Worm (Caenorhabditis elegans) whole organism, mixed stage, embryonic: Measurements from ENCODE around the gene cutl-23.

ENCODE experiments used
- M03D4.4 ChIP-seq: sonication (generic microtip); optimal IDR thresholded peaks from 2 replicates; lab custom pipeline; 2017; ENCODE audit warnings: mild to moderate bottlenecking, missing genetic modification characterization, missing compliant biosample characterization
- bed-3 ChIP-seq: fragments of 200-800 bp; sonication (Bioruptor generic); optimal IDR thresholded peaks from 3 replicates; lab custom pipeline; 2018; ENCODE audit warnings: mild to moderate bottlenecking, missing genetic modification characterization, moderate library complexity, missing compliant biosample characterization
- blmp-1 ChIP-seq: fragments of 150-350 bp; optimal IDR thresholded peaks from 2 replicates; lab custom pipeline; 2014; ENCODE audit warnings: missing biosample characterization, missing genetic modification characterization
- ceh-39 ChIP-seq: fragments of 150-350 bp; optimal IDR thresholded peaks from 2 replicates; lab custom pipeline; 2014; ENCODE audit warnings: missing biosample characterization, missing genetic modification characterization
- ceh-43 ChIP-seq: fragments of 200-800 bp; sonication (Bioruptor generic); optimal IDR thresholded peaks from 2 replicates; lab custom pipeline; 2018; ENCODE audit warnings: mild to moderate bottlenecking, missing genetic modification characterization, moderate library complexity, missing compliant biosample characterization
- ceh-83 ChIP-seq: fragments of 200-800 bp; sonication (Bioruptor generic); optimal IDR thresholded peaks from 2 replicates; lab custom pipeline; 2018; ENCODE audit warnings: mild to moderate bottlenecking, missing genetic modification characterization, missing compliant biosample characterization
- ces-1 ChIP-seq: fragments of 150-350 bp; optimal IDR thresholded peaks from 2 replicates; lab custom pipeline; 2014; ENCODE audit warnings: missing biosample characterization, missing genetic modification reagents, missing genetic modification characterization
- cnd-1 ChIP-seq: fragments of 200-800 bp; sonication (Bioruptor generic); optimal IDR thresholded peaks from 2 replicates; lab custom pipeline; 2018; ENCODE audit warnings: mild to moderate bottlenecking, missing genetic modification characterization, missing compliant biosample characterization
- drap-1 ChIP-seq: fragments of 200-800 bp; sonication (Bioruptor generic); optimal IDR thresholded peaks from 3 replicates; lab custom pipeline; 2018; ENCODE audit warnings: mild to moderate bottlenecking, missing genetic modification characterization, missing compliant biosample characterization
- elt-1 ChIP-seq: sonication (generic microtip); optimal IDR thresholded peaks from 2 replicates; lab custom pipeline; 2017; ENCODE audit warnings: missing genetic modification characterization, mild to moderate bottlenecking, missing compliant biosample characterization, antibody characterized with exemption, moderate library complexity, borderline replicate concordance; ENCODE audit not compliant: insufficient read depth
- elt-3 ChIP-seq: fragments of 150-350 bp; optimal IDR thresholded peaks from 2 replicates; lab custom pipeline; 2014; ENCODE audit warnings: missing biosample characterization, missing genetic modification characterization
- flh-1 ChIP-seq: fragments of 200-800 bp; sonication (Bioruptor generic); optimal IDR thresholded peaks from 2 replicates; lab custom pipeline; 2018; ENCODE audit warnings: mild to moderate bottlenecking, missing genetic modification characterization, moderate library complexity, missing compliant biosample characterization
- ham-2 ChIP-seq: fragments of 200-800 bp; sonication (Bioruptor generic); optimal IDR thresholded peaks from 2 replicates; lab custom pipeline; 2018; ENCODE audit warnings: mild to moderate bottlenecking, missing genetic modification characterization, missing compliant biosample characterization
- hlh-1 ChIP-seq: fragments of 150-350 bp; optimal IDR thresholded peaks from 2 replicates; lab custom pipeline; 2014; ENCODE audit warnings: missing biosample characterization, missing genetic modification reagents, missing genetic modification characterization
- lin-13 ChIP-seq: fragments of 150-350 bp; optimal IDR thresholded peaks from 2 replicates; lab custom pipeline; 2014; ENCODE audit warnings: missing biosample characterization, missing genetic modification characterization
- lin-32 ChIP-seq: fragments of 200-800 bp; sonication (Bioruptor generic); optimal IDR thresholded peaks from 2 replicates; lab custom pipeline; 2018; ENCODE audit warnings: mild to moderate bottlenecking, missing genetic modification characterization, missing compliant biosample characterization
- lsy-2 ChIP-seq: fragments of 150-350 bp; optimal IDR thresholded peaks from 2 replicates; lab custom pipeline; 2014; ENCODE audit warnings: missing biosample characterization, missing genetic modification characterization
- mab-5 ChIP-seq: fragments of 150-350 bp; optimal IDR thresholded peaks from 2 replicates; lab custom pipeline; 2014; ENCODE audit warnings: missing biosample characterization, missing genetic modification characterization
- mep-1 ChIP-seq: fragments of 150-350 bp; optimal IDR thresholded peaks from 2 replicates; lab custom pipeline; 2017; ENCODE audit warnings: missing biosample characterization, missing genetic modification reagents, missing genetic modification characterization, inconsistent platforms
- mls-2 ChIP-seq: sonication (generic microtip); optimal IDR thresholded peaks from 2 replicates; lab custom pipeline; 2016; ENCODE audit warnings: mild to moderate bottlenecking, missing genetic modification characterization, moderate library complexity, missing compliant biosample characterization
- nhr-12 ChIP-seq: fragments of 150-350 bp; optimal IDR thresholded peaks from 2 replicates; lab custom pipeline; 2014; ENCODE audit warnings: missing biosample characterization, missing genetic modification characterization
- nhr-2 ChIP-seq: fragments of 150-350 bp; optimal IDR thresholded peaks from 2 replicates; lab custom pipeline; 2014; ENCODE audit warnings: missing biosample characterization, missing genetic modification characterization
- nhr-237 ChIP-seq: fragments of 150-350 bp; optimal IDR thresholded peaks from 2 replicates; lab custom pipeline; 2014; ENCODE audit warnings: missing biosample characterization, missing genetic modification characterization
- nhr-28 ChIP-seq: fragments of 150-350 bp; optimal IDR thresholded peaks from 2 replicates; lab custom pipeline; 2014; ENCODE audit warnings: missing biosample characterization, missing genetic modification characterization
- nhr-76 ChIP-seq: sonication (generic microtip); optimal IDR thresholded peaks from 2 replicates; lab custom pipeline; 2017; ENCODE audit warnings: missing biosample characterization, missing genetic modification characterization
- pha-4 ChIP-seq: fragments of 150-350 bp; optimal IDR thresholded peaks from 2 replicates; lab custom pipeline; 2018; ENCODE audit warnings: missing biosample characterization, missing genetic modification reagents, missing genetic modification characterization
- snpc-4 ChIP-seq: fragments of 150-350 bp; optimal IDR thresholded peaks from 2 replicates; lab custom pipeline; 2014; ENCODE audit warnings: missing biosample characterization, missing genetic modification characterization
- sptf-1 ChIP-seq: sonication (generic microtip); optimal IDR thresholded peaks from 2 replicates; lab custom pipeline; 2017; ENCODE audit warnings: mild to moderate bottlenecking, missing genetic modification characterization, moderate library complexity, missing compliant biosample characterization
- tbx-8 ChIP-seq: fragments of 200-800 bp; sonication (Bioruptor generic); optimal IDR thresholded peaks from 2 replicates; lab custom pipeline; 2018; ENCODE audit warnings: mild to moderate bottlenecking, missing genetic modification characterization, moderate library complexity, missing compliant biosample characterization
- unc-120 ChIP-seq: sonication (generic microtip); optimal IDR thresholded peaks from 2 replicates; lab custom pipeline; 2017; ENCODE audit warnings: missing genetic modification characterization, missing compliant biosample characterization; ENCODE audit not compliant: poor library complexity, severe bottlenecking
- unc-39 ChIP-seq: fragments of 150-350 bp; optimal IDR thresholded peaks from 2 replicates; lab custom pipeline; 2014; ENCODE audit warnings: missing biosample characterization, missing genetic modification characterization
- unc-62 ChIP-seq: fragments of 150-350 bp; optimal IDR thresholded peaks from 2 replicates; lab custom pipeline; 2014; ENCODE audit warnings: missing biosample characterization, missing genetic modification reagents, missing genetic modification characterization
- zip-8 ChIP-seq: fragments of 150-350 bp; optimal IDR thresholded peaks from 2 replicates; lab custom pipeline; 2014; ENCODE audit warnings: missing biosample characterization, missing genetic modification characterization
- ztf-11 ChIP-seq: fragments of 150-350 bp; optimal IDR thresholded peaks from 2 replicates; lab custom pipeline; 2014; ENCODE audit warnings: missing biosample characterization, missing genetic modification characterization

The cutl-23 gene

DNA sequence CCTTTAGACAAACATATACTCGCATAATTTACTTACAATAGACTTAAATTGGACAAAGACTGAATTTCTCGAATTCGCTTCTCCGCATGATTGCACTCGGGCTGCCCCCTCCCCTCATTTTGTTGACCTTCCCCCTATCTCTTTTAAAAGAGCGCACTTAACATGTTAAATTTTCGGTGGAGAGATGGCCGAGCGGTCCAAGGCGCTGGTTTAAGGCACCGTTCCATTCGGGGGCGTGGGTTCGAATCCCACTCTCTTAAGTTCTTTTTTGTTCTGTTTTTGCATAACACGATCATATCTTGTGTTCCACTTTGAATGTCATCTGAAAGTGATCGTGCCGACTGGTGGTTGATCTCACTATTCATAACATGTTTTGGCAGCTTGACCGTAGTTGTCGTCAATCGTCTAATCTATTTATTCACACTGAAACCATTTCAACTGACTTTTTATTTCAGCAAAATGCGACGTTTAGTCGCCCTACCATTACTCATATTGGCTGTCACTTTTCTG, at the start of gene cutl-23:
Gene cutl-23 (plus strand): TSS at position 460 of the 510 bp plus-strand sequence.
- TF ChIP-seq bed-3 (peak; percentile 43), unc-120 (tag; lab: Kevin White, UChicago) (peak; percentile 71), blmp-1 (tag; lab: Kevin White, UChicago) (no peak), flh-1 (no peak), cnd-1 (tag; lab: Kevin White, UChicago) (peak; percentile 61), ceh-83 (GFP tag; lab: Kevin White, UChicago) (peak; percentile 56), lin-13 (tag; lab: Kevin White, UChicago) (no peak), sptf-1 (tag; lab: Kevin White, UChicago) (no peak), mab-5 (tag; lab: Kevin White, UChicago) (no peak), tbx-8 (GFP tag; lab: Kevin White, UChicago) (no peak), unc-39 (tag; lab: Kevin White, UChicago) (no peak), ham-2 (peak; percentile 55), drap-1 (peak; percentile 72), nhr-28 (tag; lab: Kevin White, UChicago) (no peak)

DNA sequence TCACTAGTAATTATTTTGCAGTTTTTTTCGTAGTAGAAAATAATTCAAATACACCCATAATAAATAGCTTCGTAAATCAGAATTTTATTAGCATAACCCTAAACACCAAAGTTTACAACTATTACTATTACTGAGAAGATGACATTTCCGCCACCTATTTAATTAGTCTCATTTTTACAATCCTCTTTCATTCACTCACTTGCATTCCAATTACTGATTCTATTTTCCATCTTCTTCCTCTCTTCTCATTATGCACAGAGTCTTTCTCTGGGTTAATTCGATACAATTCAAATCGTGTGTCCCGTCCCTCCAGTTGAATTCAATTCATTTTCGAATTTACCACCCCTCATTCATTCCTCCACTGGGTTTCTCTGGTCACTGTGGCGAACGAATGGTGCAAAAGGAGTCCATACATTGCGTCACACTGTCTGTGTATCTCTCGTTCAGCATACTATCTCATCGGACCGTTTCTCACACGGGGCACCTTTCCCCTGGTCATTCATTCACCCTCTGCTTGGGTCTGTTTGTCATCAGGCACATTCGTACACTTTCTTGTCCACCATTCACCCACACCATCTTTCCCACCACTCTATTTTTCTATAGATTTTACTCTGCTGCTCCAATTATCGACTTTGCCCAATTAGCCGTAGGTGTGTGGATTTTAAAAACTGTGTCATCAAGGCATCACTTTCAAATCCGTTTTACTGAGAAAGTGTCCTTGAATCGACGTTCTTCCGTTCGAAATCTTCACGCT, 49.5 kb upstream of the cutl-23 start:
- peak; percentile 59 for TF ChIP-seq nhr-2
- peak; percentile 15 for TF ChIP-seq M03D4.4 (tag; lab: Kevin White, UChicago)
- no peak for TF ChIP-seq bed-3
- TF ChIP-seq ces-1 (GFP tag; lab: Kevin White, UChicago), result peak; percentile 99
- no peak for TF ChIP-seq ceh-83 (GFP tag; lab: Kevin White, UChicago)
- peak; percentile 15 for TF ChIP-seq hlh-1
- TF ChIP-seq lin-32 (GFP tag; lab: Kevin White, UChicago), result peak; percentile 73
- peak; percentile 37 for TF ChIP-seq cnd-1 (tag; lab: Kevin White, UChicago)
- no peak for TF ChIP-seq tbx-8 (GFP tag; lab: Kevin White, UChicago)
- no peak for TF ChIP-seq unc-39 (tag; lab: Kevin White, UChicago)
- TF ChIP-seq ztf-11, result peak; percentile 0
- peak; percentile 41 for TF ChIP-seq zip-8 (tag; lab: Kevin White, UChicago)

DNA sequence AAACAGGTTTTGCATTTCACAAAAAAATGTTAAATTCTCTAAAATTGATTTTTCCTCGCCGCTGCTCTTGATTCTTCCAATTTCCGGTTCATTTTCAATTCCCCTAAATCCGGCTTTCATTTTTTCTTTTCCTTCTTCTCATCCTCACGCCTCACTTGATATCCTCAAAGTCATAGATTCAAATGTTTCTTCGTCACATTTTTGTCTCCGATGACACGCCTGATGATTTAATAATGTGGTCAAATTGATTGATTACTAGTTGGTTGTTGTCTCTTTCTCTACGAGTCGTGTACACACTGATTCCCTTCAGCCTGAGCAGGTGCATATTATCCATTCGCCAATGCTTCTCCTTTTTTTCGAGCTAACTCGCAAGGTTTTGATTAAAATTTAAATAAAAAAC, 48.5 kb upstream of the cutl-23 start:
- TF ChIP-seq M03D4.4 (tag; lab: Kevin White, UChicago) (no peak), lin-13 (tag; lab: Kevin White, UChicago) (no peak), nhr-12 (tag; lab: Kevin White, UChicago) (no peak), ces-1 (GFP tag; lab: Kevin White, UChicago) (peak; percentile 45), unc-62 (peak; percentile 75), hlh-1 (no peak), lsy-2 (tag; lab: Kevin White, UChicago) (no peak), elt-3 (no peak), pha-4 (no peak)

DNA sequence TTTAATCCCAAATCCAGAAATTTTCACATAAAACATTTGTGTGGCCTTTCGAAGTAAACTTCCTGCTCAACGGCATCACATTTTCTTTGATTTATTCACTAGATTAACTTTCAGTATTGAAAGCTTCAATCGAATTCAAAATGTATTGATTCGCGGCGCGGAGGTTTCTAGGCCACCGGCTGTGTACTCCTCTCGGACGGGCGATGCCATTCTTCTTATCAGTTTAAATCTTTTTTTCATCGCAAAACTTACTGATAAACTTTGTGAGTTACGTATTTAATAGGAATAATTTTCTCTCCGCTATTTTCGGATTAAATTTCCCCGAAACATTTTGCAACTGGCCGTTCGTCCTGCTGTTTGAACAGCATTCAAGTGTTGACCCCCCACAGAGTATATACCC, 48.1 kb upstream of the cutl-23 start:
- TF ChIP-seq lsy-2 (tag; lab: Kevin White, UChicago) (no peak), flh-1 (no peak), pha-4 (no peak), elt-1 (tag; lab: Kevin White, UChicago) (no peak), elt-3 (no peak), cnd-1 (tag; lab: Kevin White, UChicago) (no peak), mep-1 (tag; lab: Kevin White, UChicago) (peak; percentile 24), ces-1 (GFP tag; lab: Kevin White, UChicago) (peak; percentile 38), nhr-28 (tag; lab: Kevin White, UChicago) (no peak), lin-13 (tag; lab: Kevin White, UChicago) (no peak), tbx-8 (GFP tag; lab: Kevin White, UChicago) (no peak), nhr-12 (tag; lab: Kevin White, UChicago) (no peak), mls-2 (tag; lab: Kevin White, UChicago) (no peak)

DNA sequence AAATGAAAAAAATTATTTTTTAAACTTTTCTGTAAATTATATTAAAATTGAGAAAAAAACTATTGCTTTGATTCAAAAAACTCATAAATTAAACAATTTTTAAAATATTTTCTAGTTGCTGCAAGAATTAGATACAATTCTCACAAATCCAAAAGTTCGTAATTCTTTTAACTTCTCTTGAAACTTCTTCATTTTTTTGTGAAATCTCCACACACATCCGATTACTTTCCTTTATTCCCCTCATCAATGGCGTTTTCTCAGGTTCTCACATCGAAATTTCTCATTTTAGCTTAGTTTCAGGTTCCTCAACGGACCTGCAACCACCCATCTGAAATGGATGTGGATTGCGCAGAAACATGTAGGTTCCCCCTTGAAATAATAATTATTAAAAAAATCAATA, 47.4 kb upstream of the cutl-23 start, which contains the start of gene wrm-1:
Gene wrm-1 (plus strand): TSS at position 301 of the 400 bp plus-strand sequence.
- TF ChIP-seq hlh-1 (no peak), mab-5 (tag; lab: Kevin White, UChicago) (no peak), snpc-4 (tag; lab: Kevin White, UChicago) (no peak), nhr-76 (tag; lab: Kevin White, UChicago) (no peak), ces-1 (GFP tag; lab: Kevin White, UChicago) (no peak), mep-1 (tag; lab: Kevin White, UChicago) (no peak), flh-1 (no peak), blmp-1 (tag; lab: Kevin White, UChicago) (no peak), M03D4.4 (tag; lab: Kevin White, UChicago) (no peak), lsy-2 (tag; lab: Kevin White, UChicago) (no peak), mls-2 (tag; lab: Kevin White, UChicago) (no peak), ceh-39 (tag; lab: Kevin White, UChicago) (no peak), zip-8 (tag; lab: Kevin White, UChicago) (no peak), ztf-11 (no peak), ceh-43 (GFP tag; lab: Kevin White, UChicago) (no peak), bed-3 (no peak), nhr-237 (tag; lab: Kevin White, UChicago) (no peak), pha-4 (no peak), nhr-28 (tag; lab: Kevin White, UChicago) (no peak), nhr-2 (no peak)
